Worm (Caenorhabditis elegans): ENCODE measurements around the gene gfm-1.
"Not testable (repeated sequence)": the region's sequence is repeated elsewhere in the genome, so short reads cannot be mapped to it uniquely, and the experiment has no call there.

gfm-1 gene

DNA sequence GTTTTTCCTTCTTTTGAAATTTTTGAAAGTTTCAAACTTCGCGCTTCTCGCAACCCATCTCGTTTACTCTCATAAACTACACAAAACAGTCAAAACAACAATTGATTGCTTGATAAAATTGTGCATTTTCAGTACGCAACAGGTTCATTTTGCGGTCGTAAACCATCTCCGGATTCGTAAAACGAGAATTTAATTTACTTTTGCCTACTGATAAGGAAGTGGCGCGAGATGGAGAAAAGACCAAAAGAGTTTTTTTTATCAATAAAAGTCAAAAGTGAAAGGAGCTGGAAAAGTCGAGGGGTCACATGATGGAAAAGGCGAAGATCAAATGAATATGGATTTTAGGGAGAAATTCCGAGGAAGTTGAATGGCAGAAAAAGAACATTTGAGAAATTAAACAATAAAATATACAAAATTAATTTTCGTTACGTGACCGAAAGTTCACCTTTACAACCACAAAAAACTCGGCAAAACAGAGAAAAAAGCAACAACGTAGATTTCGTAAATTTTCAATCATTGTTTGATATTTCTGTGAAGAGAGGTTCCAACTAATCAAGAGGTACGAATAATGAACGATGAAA, 38.3 kb upstream of the gfm-1 start, which contains the start of gene F42G4.6:
TSS of gene F42G4.6 (plus strand) at position 531 of the 581 bp plus-strand sequence.
- no peak for TF ChIP-seq zip-8 (tag; optimal IDR thresholded peaks at IDR 0.05)
- TF ChIP-seq tbx-8 (GFP tag; optimal IDR thresholded peaks at IDR 0.05): no peak
- TF ChIP-seq nhr-237 (tag; optimal IDR thresholded peaks at IDR 0.05): no peak
- no peak for TF ChIP-seq M03D4.4 (tag; optimal IDR thresholded peaks at IDR 0.05)
- no peak for TF ChIP-seq ceh-39 (tag; optimal IDR thresholded peaks at IDR 0.05)
- no peak for TF ChIP-seq nhr-28 (tag; optimal IDR thresholded peaks at IDR 0.05)
- no peak for TF ChIP-seq ceh-43 (GFP tag; optimal IDR thresholded peaks at IDR 0.05)
- no peak for TF ChIP-seq mab-5 (tag; optimal IDR thresholded peaks at IDR 0.05)
- no peak for TF ChIP-seq unc-62 (GFP tag; optimal IDR thresholded peaks at IDR 0.05)
- TF ChIP-seq drap-1 (GFP tag; optimal IDR thresholded peaks at IDR 0.05): no peak
- no peak for TF ChIP-seq mep-1 (tag; optimal IDR thresholded peaks at IDR 0.05)
- TF ChIP-seq elt-1 (tag; optimal IDR thresholded peaks at IDR 0.05; ENCODE audit: borderline replicate concordance, insufficient read depth): no peak
- no peak for TF ChIP-seq nhr-2 (tag; optimal IDR thresholded peaks at IDR 0.05)

DNA sequence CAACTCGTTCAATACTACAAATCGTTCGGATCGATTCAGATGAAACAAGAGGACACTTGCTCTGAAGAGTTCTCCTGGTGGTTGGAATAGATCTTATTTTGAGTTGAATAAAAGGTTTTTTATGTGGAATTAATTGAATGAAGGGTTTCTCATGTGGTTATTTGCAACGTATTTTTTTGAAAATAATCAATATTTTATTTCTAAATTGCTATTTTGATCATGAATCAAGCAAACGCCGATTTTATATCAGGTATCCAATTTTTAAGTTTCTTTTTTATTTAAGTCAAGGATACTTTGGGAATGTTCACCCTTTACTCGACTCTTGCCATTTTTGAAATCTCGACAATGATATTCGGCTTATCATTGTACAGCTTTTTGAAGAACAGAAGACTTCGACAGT, 36.7 kb upstream of the gfm-1 start, which contains the start of gene Y81G3A.2:
TSS of gene Y81G3A.2 (plus strand) at position 301 of the 400 bp plus-strand sequence.
- TF ChIP-seq pha-4 (tag; optimal IDR thresholded peaks at IDR 0.05); flh-1 (GFP tag; optimal IDR thresholded peaks at IDR 0.05); nhr-237 (tag; optimal IDR thresholded peaks at IDR 0.05): not testable (repeated sequence)

DNA sequence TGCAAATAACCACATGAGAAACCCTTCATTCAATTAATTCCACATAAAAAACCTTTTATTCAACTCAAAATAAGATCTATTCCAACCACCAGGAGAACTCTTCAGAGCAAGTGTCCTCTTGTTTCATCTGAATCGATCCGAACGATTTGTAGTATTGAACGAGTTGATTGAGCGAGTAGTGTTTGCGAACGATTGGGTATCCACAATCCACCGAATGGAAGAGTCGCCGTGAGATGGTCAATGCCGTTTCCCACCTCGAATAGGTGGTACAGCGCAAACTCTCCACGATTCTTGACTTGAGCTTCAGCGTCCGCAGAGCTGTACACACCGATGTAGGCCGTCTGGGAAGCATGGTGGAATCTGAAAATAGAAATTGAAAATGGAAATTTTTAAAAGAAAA, 34.9 kb upstream of the gfm-1 start, which contains the start of gene Y81G3A.6:
TSS of gene Y81G3A.6 (minus strand) at position 101 of the 400 bp plus-strand sequence.
- TF ChIP-seq mls-2 (tag; optimal IDR thresholded peaks at IDR 0.05); sem-2 (GFP tag; optimal IDR thresholded peaks at IDR 0.05); zip-8 (tag; optimal IDR thresholded peaks at IDR 0.05): not testable (repeated sequence)

DNA sequence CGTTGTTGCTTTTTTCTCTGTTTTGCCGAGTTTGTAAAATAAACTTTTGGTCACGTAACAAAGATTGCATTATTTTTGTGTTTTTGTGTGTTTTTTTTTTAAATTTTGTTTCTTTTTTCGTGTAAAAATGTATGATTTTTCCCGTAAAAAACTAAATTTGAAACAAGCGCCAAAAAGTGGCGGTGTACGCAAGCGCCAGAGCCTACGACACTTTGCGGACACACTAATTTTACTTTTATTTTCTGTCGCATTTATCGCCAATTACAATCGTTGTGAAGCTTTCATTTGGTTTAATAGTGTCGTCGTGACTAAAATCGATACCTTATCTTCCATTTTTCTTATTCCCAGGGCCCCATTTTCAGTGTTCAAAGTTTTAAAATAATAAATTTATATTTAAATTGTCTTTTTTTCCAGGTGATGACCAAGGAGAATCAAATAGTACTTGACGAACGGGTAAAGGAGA, 33.5 kb upstream of the gfm-1 start, which contains the start of the genes Y81G3A.1 and gcn-2:
TSS of gene Y81G3A.1 (minus strand) at position 175 of the 463 bp plus-strand sequence.
TSS of gene gcn-2 (plus strand) at position 413 of the 463 bp plus-strand sequence.
- peak; percentile 25 for TF ChIP-seq blmp-1 (tag; optimal IDR thresholded peaks at IDR 0.05)
- TF ChIP-seq drap-1 (GFP tag; optimal IDR thresholded peaks at IDR 0.05): no peak
- peak; percentile 56 for TF ChIP-seq nhr-237 (tag; optimal IDR thresholded peaks at IDR 0.05)
- TF ChIP-seq elt-1 (tag; optimal IDR thresholded peaks at IDR 0.05; ENCODE audit: borderline replicate concordance, insufficient read depth): no peak
- no peak for TF ChIP-seq cnd-1 (tag; optimal IDR thresholded peaks at IDR 0.05)
- no peak for TF ChIP-seq lsy-2 (tag; optimal IDR thresholded peaks at IDR 0.05)
- TF ChIP-seq zip-8 (tag; optimal IDR thresholded peaks at IDR 0.05): no peak
- no peak for TF ChIP-seq unc-39 (tag; optimal IDR thresholded peaks at IDR 0.05)
- no peak for TF ChIP-seq flh-1 (GFP tag; optimal IDR thresholded peaks at IDR 0.05)
- TF ChIP-seq mep-1 (tag; optimal IDR thresholded peaks at IDR 0.05): peak; percentile 8
- TF ChIP-seq M03D4.4 (tag; optimal IDR thresholded peaks at IDR 0.05): no peak
- no peak for TF ChIP-seq lin-32 (GFP tag; optimal IDR thresholded peaks at IDR 0.05)
- TF ChIP-seq sptf-1 (tag; optimal IDR thresholded peaks at IDR 0.05): no peak
- no peak for TF ChIP-seq ceh-83 (GFP tag; optimal IDR thresholded peaks at IDR 0.05)
- TF ChIP-seq snpc-4 (tag; optimal IDR thresholded peaks at IDR 0.05): no peak
- TF ChIP-seq elt-3 (tag; optimal IDR thresholded peaks at IDR 0.05): no peak
- TF ChIP-seq nhr-12 (tag; optimal IDR thresholded peaks at IDR 0.05): no peak
- TF ChIP-seq bed-3 (GFP tag; optimal IDR thresholded peaks at IDR 0.05): no peak
- no peak for TF ChIP-seq ceh-43 (GFP tag; optimal IDR thresholded peaks at IDR 0.05)
- TF ChIP-seq ces-1 (GFP tag; optimal IDR thresholded peaks at IDR 0.05): no peak
- no peak for TF ChIP-seq nhr-76 (tag; optimal IDR thresholded peaks at IDR 0.05)
- no peak for TF ChIP-seq lin-13 (tag; optimal IDR thresholded peaks at IDR 0.05)
- no peak for TF ChIP-seq mab-5 (tag; optimal IDR thresholded peaks at IDR 0.05)
- no peak for TF ChIP-seq tbx-8 (GFP tag; optimal IDR thresholded peaks at IDR 0.05)
- TF ChIP-seq nhr-2 (tag; optimal IDR thresholded peaks at IDR 0.05): no peak

DNA sequence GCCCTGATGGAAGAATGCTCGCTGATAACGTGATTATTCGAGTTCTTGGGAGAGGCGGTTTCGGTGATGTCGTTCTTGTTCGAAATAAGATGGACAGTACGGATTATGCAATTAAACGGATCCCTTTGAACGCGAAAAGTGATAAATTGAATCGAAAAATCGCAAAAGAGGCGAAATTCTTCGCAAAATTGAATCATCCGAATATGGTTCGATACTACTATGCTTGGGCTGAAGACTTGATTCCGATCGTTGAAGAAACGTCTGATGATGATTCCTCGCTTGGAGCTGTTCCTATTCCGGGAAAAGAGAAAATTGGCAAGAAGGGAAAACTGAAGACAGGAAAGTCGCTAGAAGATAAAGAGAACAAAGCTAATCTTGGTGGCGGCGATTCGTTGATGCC, 31.3 kb upstream of the gfm-1 start:
- TF ChIP-seq mab-5 (tag; optimal IDR thresholded peaks at IDR 0.05) (no peak), sem-2 (GFP tag; optimal IDR thresholded peaks at IDR 0.05) (no peak), sptf-1 (tag; optimal IDR thresholded peaks at IDR 0.05) (no peak), unc-39 (tag; optimal IDR thresholded peaks at IDR 0.05) (no peak), ceh-43 (GFP tag; optimal IDR thresholded peaks at IDR 0.05) (no peak), hlh-1 (tag; optimal IDR thresholded peaks at IDR 0.05) (no peak), drap-1 (GFP tag; optimal IDR thresholded peaks at IDR 0.05) (no peak), M03D4.4 (tag; optimal IDR thresholded peaks at IDR 0.05) (no peak), lin-32 (GFP tag; optimal IDR thresholded peaks at IDR 0.05) (no peak), elt-1 (tag; optimal IDR thresholded peaks at IDR 0.05; ENCODE audit: borderline replicate concordance, insufficient read depth) (no peak), nhr-237 (tag; optimal IDR thresholded peaks at IDR 0.05) (no peak), nhr-12 (tag; optimal IDR thresholded peaks at IDR 0.05) (no peak)
